Worm (Caenorhabditis elegans) whole organism, dauer: ENCODE results near the gene F58E2.3.
"Not testable (repeated sequence)": the region's sequence is repeated elsewhere in the genome, so short reads cannot be mapped to it uniquely, and the experiment has no call there.

Source experiments
- unc-62 ChIP-seq: sonication (generic microtip); optimal IDR thresholded peaks from 2 replicates; lab custom pipeline; 2017; ENCODE audit warnings: missing biosample characterization, missing genetic modification reagents, missing genetic modification characterization

The F58E2.3 gene

DNA sequence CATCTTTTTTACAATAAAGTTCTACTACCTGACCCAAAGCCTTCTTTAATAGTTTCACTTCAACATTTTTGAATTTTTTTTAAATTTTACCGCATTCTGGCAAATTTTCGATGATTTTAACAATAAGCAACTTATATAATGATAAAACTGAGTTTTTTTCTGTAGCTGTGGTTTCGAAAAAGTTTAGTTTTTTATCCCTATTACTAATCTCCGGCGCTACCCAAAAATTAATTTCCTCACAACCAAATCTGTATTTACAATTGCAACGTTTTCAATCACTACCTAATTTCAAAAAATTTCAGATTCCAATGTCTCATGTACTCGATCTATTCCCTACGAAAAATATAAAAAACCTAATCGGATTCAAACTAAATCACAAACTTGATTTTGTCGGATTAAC is at the start of gene F58E2.3:
Gene F58E2.3 (plus strand): TSS at position 301 of the 400 bp plus-strand sequence.
- TF ChIP-seq unc-62 (GFP tag; lab: Kevin White, UChicago), result no peak

- no peak for TF ChIP-seq unc-62 (GFP tag; lab: Kevin White, UChicago)
Measured at ce11 chrIV:3418741-3419140, 48.5 kb upstream of the F58E2.3 start.

DNA sequence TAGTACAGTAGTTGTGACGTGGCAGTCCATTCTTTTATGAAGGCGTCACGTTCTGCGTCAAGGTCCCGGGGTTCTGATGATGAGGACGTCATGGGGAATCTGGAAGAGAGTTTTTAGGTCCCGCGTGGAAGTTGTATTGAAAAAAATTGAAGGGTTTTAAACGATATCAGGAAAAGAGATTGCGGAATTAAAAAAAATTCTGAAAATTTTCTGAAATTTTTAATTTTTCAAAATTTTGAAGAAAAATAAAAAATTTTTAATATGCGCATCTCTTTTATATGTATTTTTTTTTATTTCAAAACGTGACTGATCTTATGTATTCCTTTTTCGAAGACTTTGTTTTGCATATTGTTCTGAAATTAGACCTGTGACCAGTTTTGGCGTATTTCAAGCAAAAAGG is 44.7 kb upstream of the F58E2.3 start, which contains the start of gene C04C3.6:
Gene C04C3.6 (minus strand): TSS at position 101 of the 400 bp plus-strand sequence.
- no peak for TF ChIP-seq unc-62 (GFP tag; lab: Kevin White, UChicago)

ce11 chrIV:3428434-3428950 is 38.7 kb upstream of the F58E2.3 start, which contains the start of the genes C04C3.9 and srz-60:
C04C3.9 (minus strand) TSS chrIV:3428534.
srz-60 (plus strand) TSS chrIV:3428900.
- TF ChIP-seq unc-62 (GFP tag; lab: Kevin White, UChicago), result no peak

ce11 chrIV:3433387-3433786 is 33.8 kb upstream of the F58E2.3 start, which contains the start of gene C04C3.7:
C04C3.7 (minus strand) TSS chrIV:3433487.
- TF ChIP-seq unc-62 (GFP tag; lab: Kevin White, UChicago), result not testable (repeated sequence)

DNA sequence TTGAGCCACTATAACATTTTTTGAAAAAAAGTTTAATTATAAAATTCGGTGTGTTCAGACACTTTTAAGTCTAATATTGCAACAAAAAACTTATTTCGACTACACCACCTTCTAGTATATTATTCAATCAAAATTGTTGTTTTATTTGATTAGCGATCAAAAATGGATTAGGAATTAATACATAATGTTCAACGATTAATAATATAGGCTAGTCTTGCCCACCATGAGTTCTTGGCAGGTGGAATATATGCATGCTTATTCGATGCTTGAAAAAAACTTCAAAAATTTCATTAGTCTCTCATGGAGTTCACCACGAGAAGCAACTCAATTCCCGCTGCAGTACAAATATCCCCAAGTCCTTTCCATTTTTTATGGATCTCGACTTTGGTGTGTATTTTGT is 31.2 kb upstream of the F58E2.3 start, which contains the start of gene srz-32:
Gene srz-32 (plus strand): TSS at position 301 of the 400 bp plus-strand sequence.
- no peak for TF ChIP-seq unc-62 (GFP tag; lab: Kevin White, UChicago)

ce11 chrIV:3438022-3438421 is 29.2 kb upstream of the F58E2.3 start, which contains the start of gene grd-13:
grd-13 (plus strand) TSS chrIV:3438312.
- no peak for TF ChIP-seq unc-62 (GFP tag; lab: Kevin White, UChicago)

- no peak for TF ChIP-seq unc-62 (GFP tag; lab: Kevin White, UChicago)
Measured at ce11 chrIV:3439354-3439753, 27.9 kb upstream of the F58E2.3 start, which contains the start of gene grd-3. grd-3 (plus strand) TSS chrIV:3439655.

DNA sequence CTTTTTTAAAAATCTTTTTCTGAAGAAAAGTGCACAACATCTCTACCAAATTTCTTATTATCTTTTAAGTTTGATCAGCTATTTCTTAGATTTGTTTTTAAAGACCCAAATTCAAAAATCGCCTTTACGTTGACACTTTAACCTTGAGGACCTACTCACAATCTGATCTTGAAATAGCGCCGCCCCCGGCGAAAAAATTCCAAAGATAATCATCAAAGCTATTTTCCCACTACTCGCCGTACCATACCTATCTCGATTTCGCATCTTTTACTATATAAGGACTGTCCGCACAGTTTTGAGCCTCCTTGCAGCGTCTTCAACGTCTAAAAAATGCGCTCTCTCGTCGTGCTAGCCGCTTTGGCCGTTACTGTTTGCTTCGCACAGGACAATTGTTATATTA is 26.4 kb upstream of the F58E2.3 start, which contains the start of gene grd-10:
Gene grd-10 (plus strand): TSS at position 208 of the 400 bp plus-strand sequence.
- TF ChIP-seq unc-62 (GFP tag; lab: Kevin White, UChicago), result no peak

- no peak for TF ChIP-seq unc-62 (GFP tag; lab: Kevin White, UChicago)
Measured at ce11 chrIV:3442513-3442912, 24.7 kb upstream of the F58E2.3 start.

ce11 chrIV:3444101-3444500 is 23.1 kb upstream of the F58E2.3 start, which contains the start of gene F09D12.2:
F09D12.2 (minus strand) TSS chrIV:3444201.
- no peak for TF ChIP-seq unc-62 (GFP tag; lab: Kevin White, UChicago)

DNA sequence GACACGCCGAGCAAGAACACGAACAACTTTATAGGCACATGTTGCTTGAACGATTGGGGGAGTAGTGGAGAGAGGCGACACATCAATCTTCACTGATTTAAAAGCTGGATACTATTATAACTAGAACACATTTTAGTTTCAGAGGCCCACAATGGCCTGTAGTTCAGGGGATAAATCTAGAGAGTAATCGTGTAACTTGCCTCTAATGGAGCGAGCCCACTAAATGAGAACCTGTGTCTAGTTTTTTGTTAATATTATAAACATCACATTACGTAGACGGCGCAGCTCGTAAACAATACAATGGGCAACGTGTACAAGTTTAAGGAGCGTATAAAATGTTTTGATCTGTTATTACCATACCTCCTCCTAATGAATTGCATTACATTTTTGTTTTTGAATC is 22.6 kb upstream of the F58E2.3 start, which contains the start of gene F58E2.5:
Gene F58E2.5 (plus strand): TSS at position 301 of the 400 bp plus-strand sequence.
- TF ChIP-seq unc-62 (GFP tag; lab: Kevin White, UChicago), result no peak

DNA sequence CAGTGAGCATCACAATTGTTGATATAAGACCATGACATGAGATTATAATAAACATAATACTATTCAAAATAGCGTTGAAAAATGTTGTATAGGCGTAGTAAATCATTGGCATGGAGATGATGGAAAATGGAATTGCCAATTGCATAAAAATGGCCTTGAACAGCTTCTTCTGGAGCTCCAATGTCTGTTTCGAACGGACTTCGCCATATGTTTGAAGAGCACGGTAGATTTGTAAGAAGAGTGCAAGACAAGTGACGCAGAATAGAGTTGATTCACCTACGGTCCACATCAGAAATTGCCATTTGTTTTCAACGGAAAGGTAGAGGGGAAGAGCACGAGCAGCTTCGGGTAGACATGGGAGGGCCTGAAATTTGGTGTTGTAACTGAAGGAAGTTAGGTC is 19.9 kb upstream of the F58E2.3 start:
- TF ChIP-seq unc-62 (GFP tag; lab: Kevin White, UChicago), result no peak

- no peak for TF ChIP-seq unc-62 (GFP tag; lab: Kevin White, UChicago)
Measured at ce11 chrIV:3452516-3452915, 14.7 kb upstream of the F58E2.3 start.

DNA sequence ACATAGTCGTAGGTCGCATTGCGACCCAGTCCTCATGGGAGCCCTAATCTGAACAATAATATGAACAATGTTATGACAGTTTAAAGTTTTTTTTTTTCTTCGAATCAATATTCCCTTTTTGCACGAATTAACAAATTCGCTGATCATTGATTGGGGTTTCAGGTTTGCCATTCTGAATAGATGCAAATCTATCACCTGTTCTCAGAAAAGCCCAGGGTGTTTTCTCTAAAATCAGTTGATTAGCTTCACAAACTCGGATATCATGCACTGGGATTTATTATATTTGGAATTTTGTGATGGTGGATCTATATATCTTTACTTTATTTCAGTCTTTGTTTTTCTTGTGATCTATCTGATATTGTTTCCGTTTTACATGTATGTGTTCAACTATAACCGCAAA is 13.9 kb upstream of the F58E2.3 start, which contains the start of gene srz-23:
Gene srz-23 (plus strand): TSS at position 263 of the 400 bp plus-strand sequence.
- no peak for TF ChIP-seq unc-62 (GFP tag; lab: Kevin White, UChicago)

DNA sequence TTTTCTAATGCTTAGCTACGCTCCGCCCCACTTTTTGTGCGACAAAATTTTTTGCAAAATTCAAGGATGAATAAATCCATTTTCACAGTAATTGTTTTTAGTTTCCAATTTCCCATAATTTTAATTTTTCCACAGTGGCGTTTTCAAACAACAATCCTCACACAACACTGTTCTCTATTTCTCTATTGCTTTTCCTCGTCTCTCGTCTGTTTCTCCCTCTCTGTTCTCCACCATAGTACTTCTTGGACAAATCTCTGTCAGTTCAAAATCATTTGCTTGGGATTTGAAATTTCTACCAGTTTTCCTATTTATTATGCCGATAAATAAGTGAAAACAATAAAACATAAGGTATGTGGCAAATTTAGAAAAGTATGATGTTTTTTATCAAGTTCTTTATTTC is 4.0 kb upstream of the F58E2.3 start, which contains the start of gene F58E2.4:
Gene F58E2.4 (plus strand): TSS at position 134 of the 400 bp plus-strand sequence.
- no peak for TF ChIP-seq unc-62 (GFP tag; lab: Kevin White, UChicago)

DNA sequence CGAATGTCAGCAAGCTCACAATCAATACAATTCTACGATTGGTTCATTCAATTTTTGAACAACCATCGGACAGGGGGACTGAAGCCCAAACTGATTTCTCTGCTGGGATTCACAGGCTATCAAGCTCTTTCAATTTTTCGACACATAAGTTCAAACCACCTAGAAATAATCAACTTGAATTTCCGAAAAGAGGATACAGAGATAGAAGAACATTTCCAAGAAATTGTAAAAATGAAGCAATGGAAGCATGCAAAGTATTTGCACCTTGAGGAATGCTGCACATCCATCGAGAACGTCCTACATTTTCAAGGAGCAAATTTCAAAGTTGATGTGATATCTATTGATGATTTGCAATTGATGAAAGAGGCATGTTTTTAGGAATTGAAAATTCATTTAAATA is 523 bp downstream of the F58E2.3 start:
- TF ChIP-seq unc-62 (GFP tag; lab: Kevin White, UChicago), result no peak
